Fruit fly (Drosophila melanogaster) whole organism, prepupa: ENCODE data around the gene CG6739.
A peak's percentile ranks its signal among the peaks of the same experiment; 100 is the strongest.

ENCODE experiments used
- Blimp-1 ChIP-seq: fragments of 200-800 bp; sonication (Bioruptor generic); optimal IDR thresholded peaks from 3 replicates; lab custom pipeline; 2017; ENCODE audit warnings: missing biosample characterization, missing genetic modification characterization, mild to moderate bottlenecking, moderate library complexity, missing genetic modification reagents
- CG10669 ChIP-seq: fragments of 200-800 bp; sonication (Bioruptor generic); optimal IDR thresholded peaks from 3 replicates; lab custom pipeline; 2018; ENCODE audit warnings: missing biosample characterization, mild to moderate bottlenecking, missing genetic modification characterization, moderate library complexity
- CG11294 ChIP-seq: fragments of 200-800 bp; sonication (Bioruptor generic); IDR thresholded peaks from 2 replicates; pipeline ENCODE4 v1.3.6; 2022; ENCODE audit warnings: missing biosample characterization, missing genetic modification characterization
- CG11762 ChIP-seq: fragments of 200-800 bp; sonication (Bioruptor generic); optimal IDR thresholded peaks from 3 replicates; lab custom pipeline; 2016; ENCODE audit warnings: missing biosample characterization, missing genetic modification characterization; ENCODE audit not compliant: insufficient read depth
- CG11902 ChIP-seq: fragments of 200-800 bp; sonication (Bioruptor generic); optimal IDR thresholded peaks from 3 replicates; lab custom pipeline; 2016; ENCODE audit warnings: missing biosample characterization, missing genetic modification characterization
- CG16779 ChIP-seq: fragments of 200-800 bp; sonication (Bioruptor generic); optimal IDR thresholded peaks from 3 replicates; lab custom pipeline; 2017; ENCODE audit warnings: missing biosample characterization, mild to moderate bottlenecking, missing genetic modification characterization
- CG3032 ChIP-seq: fragments of 200-800 bp; optimal IDR thresholded peaks from 2 replicates; lab custom pipeline; 2019; ENCODE audit warnings: missing biosample characterization, mild to moderate bottlenecking, missing genetic modification characterization, moderate library complexity
- CG31627 ChIP-seq: fragments of 200-800 bp; sonication (Bioruptor generic); optimal IDR thresholded peaks from 3 replicates; lab custom pipeline; 2016; ENCODE audit warnings: missing biosample characterization, missing genetic modification characterization
- CG32006 ChIP-seq: fragments of 200-800 bp; sonication (Bioruptor generic); optimal IDR thresholded peaks from 3 replicates; lab custom pipeline; 2017; ENCODE audit warnings: missing biosample characterization, mild to moderate bottlenecking, missing genetic modification characterization
- CG3919 ChIP-seq: fragments of 200-800 bp; sonication (Bioruptor generic); optimal IDR thresholded peaks from 3 replicates; lab custom pipeline; 2016; ENCODE audit warnings: missing biosample characterization, missing genetic modification characterization
- CG4318 ChIP-seq: fragments of 200-800 bp; sonication (Bioruptor generic); optimal IDR thresholded peaks from 3 replicates; lab custom pipeline; 2017; ENCODE audit warnings: missing biosample characterization, mild to moderate bottlenecking, missing genetic modification characterization
- CG6163 ChIP-seq: fragments of 200-800 bp; sonication (Bioruptor generic); IDR thresholded peaks from 3 replicates; pipeline ENCODE4 v1.3.6; 2022; ENCODE audit warnings: missing biosample characterization, missing genetic modification characterization
- CG6276 ChIP-seq: fragments of 200-800 bp; sonication (Bioruptor generic); optimal IDR thresholded peaks from 2 replicates; lab custom pipeline; 2017; ENCODE audit warnings: missing biosample characterization, mild to moderate bottlenecking, missing genetic modification characterization
- CG6792 ChIP-seq: fragments of 200-800 bp; sonication (Bioruptor generic); optimal IDR thresholded peaks from 3 replicates; lab custom pipeline; 2016; ENCODE audit warnings: missing biosample characterization, missing genetic modification characterization
- CG6808 ChIP-seq: fragments of 200-800 bp; sonication (Bioruptor generic); optimal IDR thresholded peaks from 3 replicates; lab custom pipeline; 2017; ENCODE audit warnings: missing biosample characterization, missing genetic modification characterization, mild to moderate bottlenecking, moderate library complexity, missing genetic modification reagents
- CG6854 ChIP-seq: fragments of 200-800 bp; sonication (Bioruptor generic); optimal IDR thresholded peaks from 2 replicates; lab custom pipeline; 2017; ENCODE audit warnings: missing biosample characterization, mild to moderate bottlenecking, missing genetic modification characterization
- CG7368 ChIP-seq: fragments of 200-800 bp; sonication (Bioruptor generic); optimal IDR thresholded peaks from 3 replicates; lab custom pipeline; 2016; ENCODE audit warnings: missing biosample characterization, missing genetic modification characterization
- CG8119 ChIP-seq: fragments of 200-800 bp; sonication (Bioruptor generic); IDR thresholded peaks from 3 replicates; pipeline ENCODE4 v1.3.6; 2022; ENCODE audit warnings: missing biosample characterization, missing genetic modification characterization
- CG8319 ChIP-seq: fragments of 200-800 bp; sonication (Bioruptor generic); optimal IDR thresholded peaks from 3 replicates; lab custom pipeline; 2016; ENCODE audit warnings: missing biosample characterization, missing genetic modification characterization
- CG9139 ChIP-seq: fragments of 200-800 bp; sonication (Bioruptor generic); optimal IDR thresholded peaks from 3 replicates; lab custom pipeline; 2017; ENCODE audit warnings: missing biosample characterization, mild to moderate bottlenecking, missing genetic modification characterization
- Eip75B ChIP-seq: fragments of 200-800 bp; sonication (Bioruptor generic); optimal IDR thresholded peaks from 3 replicates; lab custom pipeline; 2016; ENCODE audit warnings: missing biosample characterization, missing genetic modification characterization
- Eip78C ChIP-seq: fragments of 200-800 bp; sonication (Bioruptor generic); peaks from one replicate; lab custom pipeline; 2016; ENCODE audit warnings: missing biosample characterization, missing genetic modification characterization
- Ets96B ChIP-seq: fragments of 200-800 bp; optimal IDR thresholded peaks from 2 replicates; lab custom pipeline; 2019; ENCODE audit warnings: missing biosample characterization, mild to moderate bottlenecking, missing genetic modification characterization, moderate library complexity
- Hr38 ChIP-seq: sonication (Bioruptor generic); optimal IDR thresholded peaks from 2 replicates; lab custom pipeline; 2016; ENCODE audit warnings: missing biosample characterization, missing genetic modification characterization
- Hr4 ChIP-seq: fragments of 200-800 bp; sonication (Bioruptor generic); optimal IDR thresholded peaks from 3 replicates; lab custom pipeline; 2016; ENCODE audit warnings: missing biosample characterization, missing genetic modification characterization
- Lpt ChIP-seq: fragments of 200-800 bp; sonication (Bioruptor generic); optimal IDR thresholded peaks from 3 replicates; lab custom pipeline; 2016; ENCODE audit warnings: missing biosample characterization, missing genetic modification characterization
- Met ChIP-seq: fragments of 200-800 bp; sonication (Bioruptor generic); optimal IDR thresholded peaks from 3 replicates; lab custom pipeline; 2016; ENCODE audit warnings: missing biosample characterization, missing genetic modification characterization
- OdsH ChIP-seq: fragments of 200-800 bp; sonication (Bioruptor generic); optimal IDR thresholded peaks from 3 replicates; lab custom pipeline; 2016; ENCODE audit warnings: missing biosample characterization, missing genetic modification characterization
- Smox ChIP-seq: fragments of 200-800 bp; sonication (Bioruptor generic); optimal IDR thresholded peaks from 3 replicates; lab custom pipeline; 2016; ENCODE audit warnings: missing biosample characterization, missing genetic modification characterization
- Sox14 ChIP-seq: fragments of 200-800 bp; sonication (Bioruptor generic); optimal IDR thresholded peaks from 3 replicates; lab custom pipeline; 2016; ENCODE audit warnings: missing biosample characterization, missing genetic modification characterization
- Sox15 ChIP-seq: fragments of 200-800 bp; sonication (Bioruptor generic); optimal IDR thresholded peaks from 3 replicates; lab custom pipeline; 2016; ENCODE audit warnings: missing biosample characterization, missing genetic modification characterization
- achi ChIP-seq: fragments of 200-800 bp; sonication (Bioruptor generic); optimal IDR thresholded peaks from 3 replicates; lab custom pipeline; 2016; ENCODE audit warnings: missing biosample characterization, missing genetic modification characterization
- acj6 ChIP-seq: fragments of 200-800 bp; sonication (Bioruptor generic); optimal IDR thresholded peaks from 3 replicates; lab custom pipeline; 2016; ENCODE audit warnings: missing biosample characterization, missing genetic modification characterization
- cyc ChIP-seq: fragments of 200-800 bp; sonication (Bioruptor generic); optimal IDR thresholded peaks from 3 replicates; lab custom pipeline; 2016; ENCODE audit warnings: missing biosample characterization, missing genetic modification characterization
- dac ChIP-seq: fragments of 200-800 bp; sonication (Bioruptor generic); optimal IDR thresholded peaks from 2 replicates; lab custom pipeline; 2017; ENCODE audit warnings: missing biosample characterization, mild to moderate bottlenecking, missing genetic modification characterization
- eg ChIP-seq: fragments of 200-800 bp; sonication (Bioruptor generic); IDR thresholded peaks from 3 replicates; pipeline ENCODE4 v1.3.6; 2022; ENCODE audit warnings: missing biosample characterization, missing genetic modification characterization
- esn ChIP-seq: fragments of 200-800 bp; sonication (Bioruptor generic); optimal IDR thresholded peaks from 2 replicates; lab custom pipeline; 2016; ENCODE audit warnings: missing biosample characterization, mild to moderate bottlenecking, missing genetic modification characterization, moderate library complexity
- fd59A ChIP-seq: fragments of 200-800 bp; sonication (Bioruptor generic); optimal IDR thresholded peaks from 2 replicates; lab custom pipeline; 2017; ENCODE audit warnings: missing biosample characterization, mild to moderate bottlenecking, missing genetic modification characterization, missing genetic modification reagents
- fd85E ChIP-seq: fragments of 200-800 bp; sonication (Bioruptor generic); optimal IDR thresholded peaks from 3 replicates; lab custom pipeline; 2016; ENCODE audit warnings: missing biosample characterization, missing genetic modification characterization
- fkh ChIP-seq: fragments of 200-800 bp; sonication (Bioruptor generic); optimal IDR thresholded peaks from 3 replicates; lab custom pipeline; 2017; ENCODE audit warnings: missing biosample characterization, mild to moderate bottlenecking, missing genetic modification characterization, moderate library complexity
- pdm3 ChIP-seq: fragments of 200-800 bp; sonication (Bioruptor generic); optimal IDR thresholded peaks from 3 replicates; lab custom pipeline; 2016; ENCODE audit warnings: missing biosample characterization, missing genetic modification characterization
- salr ChIP-seq, 2 experiments: fragments of 200-800 bp; sonication (Bioruptor generic); optimal IDR thresholded peaks; 3 replicates each; lab custom pipeline; 2016 to 2018; ENCODE audit warnings: missing biosample characterization in 2 of 2, missing genetic modification characterization in 2 of 2, mild to moderate bottlenecking in 1 of 2
- spab ChIP-seq: fragments of 200-800 bp; sonication (Bioruptor generic); optimal IDR thresholded peaks from 2 replicates; lab custom pipeline; 2017; ENCODE audit warnings: missing biosample characterization, mild to moderate bottlenecking, missing genetic modification characterization, missing genetic modification reagents
- svp ChIP-seq: fragments of 200-800 bp; sonication (Bioruptor generic); peaks from one replicate; lab custom pipeline; 2016; ENCODE audit warnings: missing biosample characterization, missing genetic modification characterization
- topi ChIP-seq: fragments of 200-800 bp; sonication (Bioruptor generic); optimal IDR thresholded peaks from 3 replicates; lab custom pipeline; 2016; ENCODE audit warnings: missing biosample characterization, missing genetic modification characterization

The CG6739 gene

DNA sequence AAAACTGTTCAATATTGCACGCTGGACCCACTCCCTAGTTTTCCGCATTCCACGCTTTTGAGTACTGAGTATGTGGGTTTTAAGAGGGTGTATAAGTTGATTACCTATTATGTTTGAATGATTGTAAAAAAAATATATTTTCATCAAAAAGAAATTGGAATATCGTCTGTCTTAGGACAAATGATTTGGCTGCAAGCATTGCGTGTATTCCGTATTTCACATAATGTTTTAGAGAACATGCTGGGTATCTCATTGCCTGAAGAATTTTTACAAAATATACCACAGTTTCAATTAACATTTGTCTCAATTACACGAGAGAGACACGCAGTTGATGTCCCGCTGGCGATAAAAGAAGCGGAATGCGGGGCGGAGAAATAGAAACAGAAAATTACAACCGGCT, 24.6 kb downstream of the CG6739 start:
- TF ChIP-seq svp (GFP tag; lab: Kevin White, UChicago) (peak; percentile 53), Eip78C (GFP tag; lab: Kevin White, UChicago) (peak; percentile 14), CG8119 (GFP tag; lab: Robert Waterston, UW) (no peak), CG9139 (GFP tag; lab: Kevin White, UChicago) (no peak), CG6276 (GFP tag; lab: Kevin White, UChicago) (no peak), Lpt (no peak), CG8319 (GFP tag; lab: Kevin White, UChicago) (no peak), CG32006 (GFP tag; lab: Kevin White, UChicago) (no peak), CG7368 (GFP tag; lab: Kevin White, UChicago) (no peak)

- TF ChIP-seq CG6163 (0 out of 3 replicates have a peak, but pooled peaks have one; percentile 14), Hr4 (GFP tag; lab: Kevin White, UChicago) (peak; percentile 28), CG8119 (GFP tag; lab: Robert Waterston, UW) (0 out of 3 replicates have a peak, but pooled peaks have one; percentile 32), achi (GFP tag; lab: Kevin White, UChicago) (peak; percentile 13), pdm3 (GFP tag; lab: Kevin White, UChicago) (peak; percentile 18), Eip78C (GFP tag; lab: Kevin White, UChicago) (peak; percentile 52), cyc (GFP tag; lab: Kevin White, UChicago) (no peak), eg (GFP tag; lab: Robert Waterston, UW) (0 out of 3 replicates have a peak, but pooled peaks have one; percentile 29), Smox (GFP tag; lab: Kevin White, UChicago) (no peak), fkh (peak; percentile 32), CG4318 (GFP tag; lab: Kevin White, UChicago) (peak; percentile 6), CG6854 (GFP tag; lab: Kevin White, UChicago) (no peak), CG32006 (GFP tag; lab: Kevin White, UChicago) (peak; percentile 39), dac (no peak), CG3919 (GFP tag; lab: Kevin White, UChicago) (peak; percentile 28)
Observed at dm6 chr2L:7635156-7635555, 27.0 kb downstream of the CG6739 start.

dm6 chr2L:7641606-7642190, 33.5 kb downstream of the CG6739 start:
- TF ChIP-seq CG4318 (GFP tag; lab: Kevin White, UChicago) = no peak
- TF ChIP-seq Hr38 (GFP tag; lab: Kevin White, UChicago) = no peak
- peak; percentile 40 for TF ChIP-seq achi (GFP tag; lab: Kevin White, UChicago)
- peak; percentile 29 for TF ChIP-seq Met (GFP tag; lab: Kevin White, UChicago)
- no peak for TF ChIP-seq topi (GFP tag; lab: Kevin White, UChicago)
- TF ChIP-seq CG11294 (GFP tag; lab: Robert Waterston, UW) = no peak
- peak; percentile 80 for TF ChIP-seq CG6163
- TF ChIP-seq CG7368 (GFP tag; lab: Kevin White, UChicago) = no peak
- TF ChIP-seq fd85E (GFP tag; lab: Kevin White, UChicago) = no peak
- TF ChIP-seq CG16779 = no peak
- peak; percentile 71 for TF ChIP-seq pdm3 (GFP tag; lab: Kevin White, UChicago)
- no peak for TF ChIP-seq Smox (GFP tag; lab: Kevin White, UChicago)
- no peak for TF ChIP-seq Blimp-1 (GFP tag; lab: Kevin White, UChicago)
- no peak for TF ChIP-seq Lpt
- TF ChIP-seq salr (GFP tag; optimal IDR thresholded peaks at IDR 0.05; lab: Kevin White, UChicago) = peak in 1 of 2 experiments; percentile 33
- TF ChIP-seq OdsH (GFP tag; lab: Kevin White, UChicago) = peak; percentile 73
- TF ChIP-seq spab = no peak
- peak; percentile 8 for TF ChIP-seq cyc (GFP tag; lab: Kevin White, UChicago)
- TF ChIP-seq CG10669 (GFP tag; lab: Kevin White, UChicago) = no peak
- no peak for TF ChIP-seq Eip78C (GFP tag; lab: Kevin White, UChicago)
- peak; percentile 37 for TF ChIP-seq CG31627 (GFP tag; lab: Kevin White, UChicago)
- no peak for TF ChIP-seq CG6792 (GFP tag; lab: Kevin White, UChicago)
- no peak for TF ChIP-seq esn (GFP tag; lab: Kevin White, UChicago)
- TF ChIP-seq Eip75B (GFP tag; lab: Kevin White, UChicago) = peak; percentile 53
- TF ChIP-seq CG11902 (GFP tag; lab: Kevin White, UChicago) = no peak
- TF ChIP-seq CG11762 (GFP tag; lab: Kevin White, UChicago) = no peak
- no peak for TF ChIP-seq acj6
- no peak for TF ChIP-seq CG6854 (GFP tag; lab: Kevin White, UChicago)
- TF ChIP-seq Ets96B (tag; lab: Kevin White, UChicago) = no peak
- TF ChIP-seq CG8319 (GFP tag; lab: Kevin White, UChicago) = no peak
- no peak for TF ChIP-seq CG6276 (GFP tag; lab: Kevin White, UChicago)
- no peak for TF ChIP-seq Sox14 (GFP tag; lab: Kevin White, UChicago)
- TF ChIP-seq fd59A (GFP tag; lab: Kevin White, UChicago) = no peak
- no peak for TF ChIP-seq CG6808 (GFP tag; lab: Kevin White, UChicago)
- TF ChIP-seq CG3032 (tag; lab: Kevin White, UChicago) = no peak
- TF ChIP-seq CG9139 (GFP tag; lab: Kevin White, UChicago) = no peak
- peak; percentile 11 for TF ChIP-seq Sox15
